Worm (Caenorhabditis elegans): ENCODE results near the gene nth-1.
A peak's percentile ranks its signal among the peaks of the same experiment; 100 is the strongest.

Gene nth-1

ce11 chrIII:4343070-4343469, 49.0 kb upstream of the nth-1 start, which contains the start of the genes B0285.3 and lcmt-1 (continued):
- no peak for TF ChIP-seq egl-27 (tag; optimal IDR thresholded peaks at IDR 0.05)
- no peak for TF ChIP-seq alr-1 (tag; optimal IDR thresholded peaks at IDR 0.05; ENCODE audit: borderline replicate concordance)
- no peak for TF ChIP-seq unc-62 (GFP tag; optimal IDR thresholded peaks at IDR 0.05)
- TF ChIP-seq nhr-71 (tag; optimal IDR thresholded peaks at IDR 0.05), result peak; percentile 73
- TF ChIP-seq unc-30 (tag; optimal IDR thresholded peaks at IDR 0.05), result no peak
- TF ChIP-seq snu-23 (GFP tag; optimal IDR thresholded peaks at IDR 0.05), result peak; percentile 68
- TF ChIP-seq blmp-1 (tag; optimal IDR thresholded peaks at IDR 0.05), result peak; percentile 31
- TF ChIP-seq fos-1 (tag; optimal IDR thresholded peaks at IDR 0.05), result no peak
- no peak for TF ChIP-seq lin-39 (tag; optimal IDR thresholded peaks at IDR 0.05)
- TF ChIP-seq nhr-19 (GFP tag; conservative IDR thresholded peaks at IDR 0.05), result peak; percentile 49
- TF ChIP-seq ceh-8 (GFP tag; optimal IDR thresholded peaks at IDR 0.05), result no peak
- no peak for TF ChIP-seq unc-98 (GFP tag; IDR thresholded peaks at IDR 0.05)
- TF ChIP-seq pax-3 (tag; optimal IDR thresholded peaks at IDR 0.05), result peak; percentile 12
- peak; percentile 23 for TF ChIP-seq snpc-4 (tag; optimal IDR thresholded peaks at IDR 0.05)
- peak; percentile 75 for TF ChIP-seq nhr-47 (tag; optimal IDR thresholded peaks at IDR 0.05)
- TF ChIP-seq elt-3 (tag; optimal IDR thresholded peaks at IDR 0.05), result no peak
- TF ChIP-seq nhr-90 (tag; optimal IDR thresholded peaks at IDR 0.05; ENCODE audit: poor library complexity), result peak; percentile 70
- TF ChIP-seq nhr-12 (tag; optimal IDR thresholded peaks at IDR 0.05), result no peak
- no peak for TF ChIP-seq vab-15 (tag; optimal IDR thresholded peaks at IDR 0.05)
- peak; percentile 51 for TF ChIP-seq C04F5.9 (tag; optimal IDR thresholded peaks at IDR 0.05)
- TF ChIP-seq nhr-84 (tag; optimal IDR thresholded peaks at IDR 0.05), result no peak
- no peak for TF ChIP-seq efl-3 (GFP tag; optimal IDR thresholded peaks at IDR 0.05)
- TF ChIP-seq mdl-1 (tag; optimal IDR thresholded peaks at IDR 0.05), result no peak
- TF ChIP-seq nhr-20 (tag; optimal IDR thresholded peaks at IDR 0.05), result peak; percentile 58
- peak; percentile 3 for TF ChIP-seq lin-15B (tag; optimal IDR thresholded peaks at IDR 0.05)
- TF ChIP-seq dpl-1 (GFP tag; optimal IDR thresholded peaks at IDR 0.05), result peak; percentile 24 to 60 (median 50)
- no peak for TF ChIP-seq nhr-237 (tag; optimal IDR thresholded peaks at IDR 0.05)
- peak; percentile 31 to 50 for TF ChIP-seq lin-35 (GFP tag; optimal IDR thresholded peaks at IDR 0.05)
- no peak for TF ChIP-seq nhr-76 (tag; optimal IDR thresholded peaks at IDR 0.05)
- TF ChIP-seq ztf-4 (tag; optimal IDR thresholded peaks at IDR 0.05), result no peak
- TF ChIP-seq fkh-4 (tag; optimal IDR thresholded peaks at IDR 0.05; ENCODE audit: borderline replicate concordance), result peak; percentile 75
- TF ChIP-seq grh-1 (GFP tag; IDR thresholded peaks at IDR 0.05), result no peak
- TF ChIP-seq sup-37 (GFP tag; optimal IDR thresholded peaks at IDR 0.05), result no peak
- TF ChIP-seq jun-1 (tag; optimal IDR thresholded peaks at IDR 0.05), result no peak
- peak; percentile 42 for TF ChIP-seq hlh-4 (tag; optimal IDR thresholded peaks at IDR 0.05)
- TF ChIP-seq sox-4 (tag; optimal IDR thresholded peaks at IDR 0.05), result peak; percentile 58
- no peak for TF ChIP-seq Y116A8C.19 (tag; optimal IDR thresholded peaks at IDR 0.05; ENCODE audit: borderline replicate concordance)
- peak; percentile 5; the same call in 1 of the 2 replicates for TF ChIP-seq isw-1 (GFP tag; IDR thresholded peaks at IDR 0.05)
- TF ChIP-seq fkh-10 (GFP tag; optimal IDR thresholded peaks at IDR 0.05), result no peak
- TF ChIP-seq ceh-63 (GFP tag; optimal IDR thresholded peaks at IDR 0.05), result no peak
- no peak for TF ChIP-seq mef-2 (tag; optimal IDR thresholded peaks at IDR 0.05)
- peak; percentile 37 to 63 for TF ChIP-seq efl-1 (optimal IDR thresholded peaks at IDR 0.05)
- peak; percentile 63 to 95 for TF ChIP-seq efl-1 (GFP tag; optimal IDR thresholded peaks at IDR 0.05 in 1 of 2)
- peak; percentile 87 for TF ChIP-seq lir-3 (tag; optimal IDR thresholded peaks at IDR 0.05; ENCODE audit: poor library complexity)

DNA sequence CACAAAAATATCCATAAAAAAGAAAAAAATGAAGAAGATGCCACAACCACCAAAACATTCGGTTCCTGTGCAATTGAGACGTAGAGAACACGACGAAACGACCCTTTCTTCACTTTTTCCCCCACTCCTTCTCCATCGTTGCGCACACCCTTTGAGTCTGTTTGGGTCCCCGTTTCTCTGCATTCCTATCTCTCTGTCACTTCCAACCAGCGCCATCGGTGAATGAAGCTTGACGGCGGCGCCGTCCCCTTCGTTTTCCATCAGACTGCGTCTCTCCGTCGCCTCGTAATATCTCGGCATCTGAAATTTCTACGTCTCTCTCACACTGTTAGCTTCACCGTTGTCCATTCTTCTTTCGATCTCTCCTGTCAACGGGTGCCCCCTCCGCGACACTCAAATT, 41.6 kb upstream of the nth-1 start:
- TF ChIP-seq nhr-47 (tag; optimal IDR thresholded peaks at IDR 0.05), result peak; percentile 40
- TF ChIP-seq ztf-4 (tag; optimal IDR thresholded peaks at IDR 0.05), result no peak
- TF ChIP-seq zip-4 (GFP tag; optimal IDR thresholded peaks at IDR 0.05), result no peak
- TF ChIP-seq lin-35 (GFP tag; optimal IDR thresholded peaks at IDR 0.05), result peak in 1 of 2 experiments; percentile 37
- TF ChIP-seq sox-4 (tag; optimal IDR thresholded peaks at IDR 0.05), result no peak
- no peak for TF ChIP-seq ceh-8 (GFP tag; optimal IDR thresholded peaks at IDR 0.05)
- TF ChIP-seq zag-1 (tag; optimal IDR thresholded peaks at IDR 0.05), result no peak
- TF ChIP-seq ztf-11 (tag; optimal IDR thresholded peaks at IDR 0.05), result peak in 1 of 2 experiments; percentile 25
- no peak for TF ChIP-seq efl-3 (GFP tag; optimal IDR thresholded peaks at IDR 0.05)
- TF ChIP-seq isw-1 (GFP tag; IDR thresholded peaks at IDR 0.05), result peak; percentile 39; the same call in 1 of the 2 replicates
- no peak for TF ChIP-seq egl-27 (tag; optimal IDR thresholded peaks at IDR 0.05)
- peak; percentile 31 for TF ChIP-seq swsn-7 (tag; optimal IDR thresholded peaks at IDR 0.05)
- no peak for TF ChIP-seq aly-2 (tag; optimal IDR thresholded peaks at IDR 0.05)
- peak; percentile 86 for TF ChIP-seq lin-14 (GFP tag; optimal IDR thresholded peaks at IDR 0.05)
- TF ChIP-seq nhr-12 (tag; optimal IDR thresholded peaks at IDR 0.05), result no peak
- peak; percentile 40 for TF ChIP-seq unc-86 (tag; optimal IDR thresholded peaks at IDR 0.05)
- no peak for TF ChIP-seq hlh-4 (tag; optimal IDR thresholded peaks at IDR 0.05)
- TF ChIP-seq ces-1 (GFP tag; optimal IDR thresholded peaks at IDR 0.05), result no peak
- TF ChIP-seq ceh-90 (tag; optimal IDR thresholded peaks at IDR 0.05), result no peak

Data from whole organism, L1 larva.